Worm (Caenorhabditis elegans) whole organism, L2 larva: ENCODE measurements around the gene fbxb-63.

ENCODE experiments used
- Y55F3AM.14 ChIP-seq: fragments of 200-800 bp; sonication (Bioruptor generic); optimal IDR thresholded peaks from 2 replicates; lab custom pipeline; 2018; ENCODE audit warnings: mild to moderate bottlenecking, missing genetic modification characterization, missing compliant biosample characterization
- ama-1 ChIP-seq: fragments of 150-350 bp; optimal IDR thresholded peaks from 2 replicates; lab custom pipeline; 2018; ENCODE audit warnings: inconsistent platforms
- lin-11 ChIP-seq: fragments of 150-350 bp; sonication (generic microtip); optimal IDR thresholded peaks from 2 replicates; lab custom pipeline; 2014; ENCODE audit warnings: missing biosample characterization, missing genetic modification characterization, inconsistent platforms, mixed read lengths
- mdl-1 ChIP-seq, 2 experiments: fragments of 150-350 bp in 1 of 2; sonication (generic microtip) in 1 of 2; optimal IDR thresholded peaks; 2 replicates each; lab custom pipeline; 2017; ENCODE audit warnings: missing biosample characterization in 2 of 2, missing genetic modification characterization in 2 of 2
- nhr-6 ChIP-seq: fragments of 150-350 bp; optimal IDR thresholded peaks from 2 replicates; lab custom pipeline; 2014; ENCODE audit warnings: missing biosample characterization, missing genetic modification characterization
- unc-39 ChIP-seq: fragments of 150-350 bp; optimal IDR thresholded peaks from 2 replicates; lab custom pipeline; 2014; ENCODE audit warnings: missing biosample characterization, missing genetic modification characterization

DNA sequence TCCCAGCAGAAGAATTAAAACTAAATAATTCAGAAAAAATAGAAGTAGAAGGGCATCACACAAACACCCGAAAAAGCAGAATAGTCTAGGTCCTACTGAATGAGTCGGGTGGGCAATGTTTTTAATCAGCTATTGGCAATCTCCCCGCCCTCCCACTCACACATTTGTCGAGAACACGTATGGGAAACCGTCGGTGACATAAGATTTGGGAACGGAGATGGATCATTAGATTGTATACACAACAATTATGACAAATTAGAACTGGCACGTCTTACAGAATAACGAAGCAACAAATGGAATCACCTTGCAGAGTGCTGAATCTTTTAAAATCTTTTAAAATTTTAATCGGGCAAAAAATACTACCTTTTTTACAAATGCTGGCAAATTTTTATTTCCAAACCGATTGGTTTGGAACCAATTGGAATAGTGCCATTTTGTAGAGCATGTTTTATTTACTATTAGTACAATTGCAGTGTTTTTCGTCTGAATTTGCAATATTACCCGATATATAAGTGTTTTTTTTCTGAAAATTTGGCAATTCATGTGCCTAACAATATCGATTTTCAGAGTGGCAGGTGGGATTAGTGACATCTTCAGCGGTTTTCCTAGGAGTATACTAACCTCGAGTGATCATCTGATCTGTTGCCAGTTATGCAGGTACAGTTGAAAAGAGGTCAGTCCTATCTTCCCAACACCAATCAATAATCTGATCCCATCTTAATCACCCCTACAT is 15.3 kb downstream of the fbxb-63 start, which contains the start of the genes F55C9.3 and fbxb-57:
- TF ChIP-seq Y55F3AM.14 (GFP tag; lab: Kevin White, UChicago), result no peak
- no peak for TF ChIP-seq nhr-6 (tag; lab: Kevin White, UChicago)
- TF ChIP-seq mdl-1 (tag; optimal IDR thresholded peaks at IDR 0.05; lab: Kevin White, UChicago), result no peak
- TF ChIP-seq lin-11 (tag; lab: Kevin White, UChicago), result no peak
- no peak for TF ChIP-seq ama-1 (lab: Kevin White, UChicago)
- no peak for TF ChIP-seq unc-39 (tag; lab: Kevin White, UChicago)
